Worm (Caenorhabditis elegans): ENCODE measurements around the gene dot-1.3.

The dot-1.3 gene

ce11 chrX:12346729-12347128 is 44.1 kb upstream of the dot-1.3 start, which contains the start of gene F42F12.11:
F42F12.11 (plus strand) TSS chrX:12347029.
- TF ChIP-seq ama-1 (optimal IDR thresholded peaks at IDR 0.05) (no peak), ceh-9 (tag; optimal IDR thresholded peaks at IDR 0.05) (no peak), C08G9.2 (tag; optimal IDR thresholded peaks at IDR 0.05) (no peak), pat-9 (tag; optimal IDR thresholded peaks at IDR 0.05) (no peak), ceh-30 (tag; optimal IDR thresholded peaks at IDR 0.05) (no peak), dmd-4 (tag; optimal IDR thresholded peaks at IDR 0.05; ENCODE audit: borderline replicate concordance) (no peak), odd-2 (tag; optimal IDR thresholded peaks at IDR 0.05) (no peak), nhr-232 (tag; optimal IDR thresholded peaks at IDR 0.05) (no peak), C38D4.7 (GFP tag; optimal IDR thresholded peaks at IDR 0.05) (no peak), pha-4 (tag; optimal IDR thresholded peaks at IDR 0.05) (no peak)

ce11 chrX:12343279-12343678 is 40.6 kb upstream of the dot-1.3 start, which contains the start of the genes nspc-9 and nspc-10:
nspc-9 (minus strand) TSS chrX:12343379.
nspc-10 (plus strand) TSS chrX:12343609.
- TF ChIP-seq sox-2 (GFP tag; IDR thresholded peaks at IDR 0.05) = no peak
- TF ChIP-seq ceh-9 (tag; optimal IDR thresholded peaks at IDR 0.05) = no peak
- no peak for TF ChIP-seq ceh-24 (tag; optimal IDR thresholded peaks at IDR 0.05)
- no peak for TF ChIP-seq ceh-34 (tag; optimal IDR thresholded peaks at IDR 0.05)
- TF ChIP-seq ceh-2 (tag; optimal IDR thresholded peaks at IDR 0.05) = no peak
- TF ChIP-seq elt-4 (tag; optimal IDR thresholded peaks at IDR 0.05) = no peak

ce11 chrX:12341338-12341737 is 38.7 kb upstream of the dot-1.3 start, which contains the start of gene zig-2:
zig-2 (minus strand) TSS chrX:12341438.
- no peak for TF ChIP-seq fax-1 (tag; optimal IDR thresholded peaks at IDR 0.05)
- TF ChIP-seq sox-4 (tag; optimal IDR thresholded peaks at IDR 0.05) = no peak
- TF ChIP-seq ceh-45 (GFP tag; IDR thresholded peaks at IDR 0.05) = no peak
- TF ChIP-seq hlh-30 (tag; optimal IDR thresholded peaks at IDR 0.05; ENCODE audit: insufficient read depth) = no peak
- no peak for TF ChIP-seq hlh-6 (tag; optimal IDR thresholded peaks at IDR 0.05)
- no peak for TF ChIP-seq ets-4 (tag; optimal IDR thresholded peaks at IDR 0.05)
- no peak for TF ChIP-seq ceh-2 (tag; optimal IDR thresholded peaks at IDR 0.05)
- TF ChIP-seq ama-1 (optimal IDR thresholded peaks at IDR 0.05) = no peak
- TF ChIP-seq sdc-2 (tag; optimal IDR thresholded peaks at IDR 0.05) = no peak
- no peak for TF ChIP-seq ceh-34 (tag; optimal IDR thresholded peaks at IDR 0.05)
- no peak for TF ChIP-seq T23F11.4 (GFP tag; optimal IDR thresholded peaks at IDR 0.05)
- TF ChIP-seq ahr-1 (tag; optimal IDR thresholded peaks at IDR 0.05) = no peak
- no peak for TF ChIP-seq lim-6 (tag; optimal IDR thresholded peaks at IDR 0.05)
- no peak for TF ChIP-seq ceh-14 (tag; optimal IDR thresholded peaks at IDR 0.05)
- no peak for TF ChIP-seq gmeb-2 (tag; optimal IDR thresholded peaks at IDR 0.05)
- TF ChIP-seq elt-4 (tag; optimal IDR thresholded peaks at IDR 0.05) = no peak
- TF ChIP-seq Y22D7AL.16 (tag; optimal IDR thresholded peaks at IDR 0.05) = no peak
- TF ChIP-seq hlh-15 (tag; optimal IDR thresholded peaks at IDR 0.05) = no peak
- TF ChIP-seq F13H6.1 (tag; optimal IDR thresholded peaks at IDR 0.05) = no peak
- TF ChIP-seq C08G9.2 (tag; optimal IDR thresholded peaks at IDR 0.05) = no peak

- TF ChIP-seq ceh-30 (tag; optimal IDR thresholded peaks at IDR 0.05) (no peak), C08G9.2 (tag; optimal IDR thresholded peaks at IDR 0.05) (no peak), elt-2 (tag; optimal IDR thresholded peaks at IDR 0.05) (peak; percentile 27), ceh-31 (tag; optimal IDR thresholded peaks at IDR 0.05) (no peak), ceh-45 (GFP tag; IDR thresholded peaks at IDR 0.05) (no peak), che-1 (tag; optimal IDR thresholded peaks at IDR 0.05) (peak; percentile 42), nhr-11 (tag; optimal IDR thresholded peaks at IDR 0.05) (no peak), rnt-1 (tag; optimal IDR thresholded peaks at IDR 0.05) (no peak), ttx-3 (tag; optimal IDR thresholded peaks at IDR 0.05) (peak; percentile 23), nhr-232 (tag; optimal IDR thresholded peaks at IDR 0.05) (no peak), sdc-2 (tag; optimal IDR thresholded peaks at IDR 0.05) (peak; percentile 9)
These were observed 35.3 kb upstream of the dot-1.3 start, which contains the start of gene srd-44 for ce11 chrX:12337846-12338490. srd-44 (plus strand) TSS chrX:12338440.
